Worm (Caenorhabditis elegans) whole organism, L4 larva: Measurements from ENCODE around the gene K07F5.7.

Experiments used
- snpc-4 ChIP-seq: fragments of 150-350 bp; optimal IDR thresholded peaks from 2 replicates; lab custom pipeline; 2014; ENCODE audit warnings: missing biosample characterization, missing genetic modification characterization
- spr-1 ChIP-seq: sonication (generic microtip); optimal IDR thresholded peaks from 2 replicates; lab custom pipeline; 2016; ENCODE audit warnings: mild to moderate bottlenecking, missing genetic modification characterization, missing compliant biosample characterization
- unc-62 ChIP-seq, 3 experiments: fragments of 150-350 bp in 1 of 3; sonication (generic microtip); optimal IDR thresholded peaks in 2 of 3; peaks in 1 of 3; 1 replicate in 1 of 3; 2 replicates in 2 of 3; lab custom pipeline; 2014 to 2017; ENCODE audit warnings: missing biosample characterization in 3 of 3, missing genetic modification characterization in 3 of 3, missing genetic modification reagents in 3 of 3, missing genotype in 1 of 3

DNA sequence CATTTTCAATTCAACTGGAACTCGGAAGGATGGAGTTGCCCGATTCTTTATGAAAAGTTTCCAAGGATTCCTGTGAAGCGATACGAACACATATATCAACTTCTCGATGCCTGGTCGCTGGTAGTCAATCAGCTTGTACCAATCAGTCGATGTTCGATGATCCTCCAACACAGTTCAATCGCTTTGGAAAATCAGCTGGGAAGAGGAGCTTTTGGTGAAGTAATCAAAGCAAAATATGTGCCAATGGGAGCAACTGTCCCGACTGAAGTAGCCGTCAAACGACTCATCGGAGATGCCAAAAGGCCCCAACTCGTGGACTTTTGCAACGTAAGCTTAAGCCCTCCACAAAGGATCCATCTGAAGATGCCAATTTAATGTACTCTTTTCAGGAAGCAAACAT lies 14.6 kb downstream of the K07F5.7 start:
- TF ChIP-seq snpc-4 (tag; lab: Kevin White, UChicago) (no peak), unc-62 (GFP tag; optimal IDR thresholded peaks at IDR 0.05 in 1 of 2; lab: Kevin White, UChicago) (no peak), unc-62 (tag; optimal IDR thresholded peaks at IDR 0.05; lab: Kevin White, UChicago) (no peak), spr-1 (tag; lab: Kevin White, UChicago) (no peak)
